Worm (Caenorhabditis elegans): ENCODE measurements around the gene cyl-1.
A peak's percentile ranks its signal among the peaks of the same experiment; 100 is the strongest.

cyl-1 gene

ce11 chrV:12038783-12039182 lies 45.3 kb upstream of the cyl-1 start (continued):
- peak; percentile 88 for TF ChIP-seq set-16 (GFP tag; IDR thresholded peaks at IDR 0.05)
- TF ChIP-seq mxl-3 (GFP tag; optimal IDR thresholded peaks at IDR 0.05), result no peak
- peak; percentile 63 for TF ChIP-seq hmg-1.1 (GFP tag; IDR thresholded peaks at IDR 0.05)
- TF ChIP-seq nhr-10 (tag; optimal IDR thresholded peaks at IDR 0.05), result no peak
- peak; percentile 9 for TF ChIP-seq F37D6.2 (tag; optimal IDR thresholded peaks at IDR 0.05)
- TF ChIP-seq nhr-77 (tag; optimal IDR thresholded peaks at IDR 0.05), result no peak
- peak; percentile 18 for TF ChIP-seq spr-1 (tag; optimal IDR thresholded peaks at IDR 0.05)
- TF ChIP-seq ZK546.5 (tag; optimal IDR thresholded peaks at IDR 0.05), result no peak
- TF ChIP-seq Y105C5A.15 (GFP tag; IDR thresholded peaks at IDR 0.05), result no peak
- TF ChIP-seq rbr-2 (tag; optimal IDR thresholded peaks at IDR 0.05), result peak; percentile 34
- TF ChIP-seq pqm-1 (tag; optimal IDR thresholded peaks at IDR 0.05), result no peak
- no peak for TF ChIP-seq php-3 (GFP tag; IDR thresholded peaks at IDR 0.05)
- no peak for TF ChIP-seq gei-8 (GFP tag; optimal IDR thresholded peaks at IDR 0.05)
- no peak for TF ChIP-seq F49E8.2 (tag; optimal IDR thresholded peaks at IDR 0.05; ENCODE audit: borderline replicate concordance)
- no peak for TF ChIP-seq nhr-48 (tag; optimal IDR thresholded peaks at IDR 0.05)
- TF ChIP-seq daf-8 (GFP tag; IDR thresholded peaks at IDR 0.05), result no peak
- TF ChIP-seq zip-11 (GFP tag; IDR thresholded peaks at IDR 0.05), result no peak
- peak; percentile 50; the same call in 1 of the 2 replicates for TF ChIP-seq egl-43 (GFP tag; IDR thresholded peaks at IDR 0.05)
- TF ChIP-seq arid-1 (GFP tag; conservative IDR thresholded peaks at IDR 0.05), result no peak
- no peak for TF ChIP-seq F44E2.7 (GFP tag; IDR thresholded peaks at IDR 0.05)
- no peak for TF ChIP-seq dmd-6 (GFP tag; IDR thresholded peaks at IDR 0.05)
- TF ChIP-seq jun-1 (tag; optimal IDR thresholded peaks at IDR 0.05), result no peak
- TF ChIP-seq ceh-32 (tag; optimal IDR thresholded peaks at IDR 0.05; ENCODE audit: poor library complexity), result no peak

ce11 chrV:12038317-12038716 lies 44.8 kb upstream of the cyl-1 start:
- no peak for TF ChIP-seq madf-9 (GFP tag; conservative IDR thresholded peaks at IDR 0.05)
- TF ChIP-seq ceh-32 (tag; optimal IDR thresholded peaks at IDR 0.05; ENCODE audit: poor library complexity), result no peak
- no peak for TF ChIP-seq ceh-20 (GFP tag; IDR thresholded peaks at IDR 0.05)
- no peak for TF ChIP-seq nhr-42 (GFP tag; IDR thresholded peaks at IDR 0.05)
- TF ChIP-seq spr-1 (tag; optimal IDR thresholded peaks at IDR 0.05), result no peak
- no peak for TF ChIP-seq ceh-44 (GFP tag; IDR thresholded peaks at IDR 0.05)
- TF ChIP-seq zip-2 (tag; optimal IDR thresholded peaks at IDR 0.05), result no peak
- TF ChIP-seq mep-1 (tag; optimal IDR thresholded peaks at IDR 0.05), result no peak
- no peak for TF ChIP-seq lim-7 (GFP tag; IDR thresholded peaks at IDR 0.05)
- TF ChIP-seq F10B5.3 (tag; optimal IDR thresholded peaks at IDR 0.05), result no peak
- TF ChIP-seq lsy-2 (tag; optimal IDR thresholded peaks at IDR 0.05), result peak in 1 of 2 experiments; percentile 20
- no peak for TF ChIP-seq php-3 (GFP tag; IDR thresholded peaks at IDR 0.05)
- no peak for TF ChIP-seq lin-15B (tag; optimal IDR thresholded peaks at IDR 0.05)
- no peak for TF ChIP-seq dmd-6 (GFP tag; IDR thresholded peaks at IDR 0.05)
- TF ChIP-seq aha-1 (tag), result peak; percentile 63
- peak; percentile 33 for TF ChIP-seq mes-2 (tag; optimal IDR thresholded peaks at IDR 0.05; ENCODE audit: poor library complexity, severe bottlenecking)

- TF ChIP-seq ztf-7 (tag; optimal IDR thresholded peaks at IDR 0.05) (no peak), unc-62 (GFP tag; optimal IDR thresholded peaks at IDR 0.05 in 1 of 2) (peak in 1 of 2 experiments; percentile 64), unc-62 (tag; optimal IDR thresholded peaks at IDR 0.05) (no peak)
Measured at ce11 chrV:12037889-12038288, 44.4 kb upstream of the cyl-1 start.

- no peak for TF ChIP-seq nhr-10 (tag; optimal IDR thresholded peaks at IDR 0.05)
- no peak for TF ChIP-seq ces-1 (GFP tag; optimal IDR thresholded peaks at IDR 0.05)
- TF ChIP-seq nhr-42 (GFP tag; IDR thresholded peaks at IDR 0.05), result no peak
- TF ChIP-seq mdl-1 (tag; optimal IDR thresholded peaks at IDR 0.05), result no peak
- no peak for TF ChIP-seq zag-1 (tag; optimal IDR thresholded peaks at IDR 0.05)
- no peak for TF ChIP-seq lin-13 (GFP tag; optimal IDR thresholded peaks at IDR 0.05)
- TF ChIP-seq saeg-2 (GFP tag; IDR thresholded peaks at IDR 0.05), result no peak
Measured at ce11 chrV:12036129-12036528, 42.6 kb upstream of the cyl-1 start.

Data from whole organism, L4 larva.